Worm (Caenorhabditis elegans) whole organism, L2 larva: ENCODE data around the gene fbxa-99.

Experiments
- Y55F3AM.14 ChIP-seq: fragments of 200-800 bp; sonication (Bioruptor generic); optimal IDR thresholded peaks from 2 replicates; lab custom pipeline; 2018; ENCODE audit warnings: mild to moderate bottlenecking, missing genetic modification characterization, missing compliant biosample characterization
- aly-2 ChIP-seq: fragments of 150-350 bp; optimal IDR thresholded peaks from 2 replicates; lab custom pipeline; 2014; ENCODE audit warnings: missing biosample characterization, missing genetic modification characterization
- ama-1 ChIP-seq: fragments of 150-350 bp; optimal IDR thresholded peaks from 2 replicates; lab custom pipeline; 2018; ENCODE audit warnings: inconsistent platforms
- blmp-1 ChIP-seq: sonication (generic microtip); optimal IDR thresholded peaks from 2 replicates; lab custom pipeline; 2017; ENCODE audit warnings: missing genetic modification characterization, mild to moderate bottlenecking, missing compliant biosample characterization, antibody characterized with exemption, moderate library complexity; ENCODE audit not compliant: insufficient read depth
- elt-1 ChIP-seq: fragments of 150-350 bp; optimal IDR thresholded peaks from 2 replicates; lab custom pipeline; 2014; ENCODE audit warnings: missing biosample characterization, missing genetic modification characterization
- lin-13 ChIP-seq: fragments of 150-350 bp; optimal IDR thresholded peaks from 2 replicates; lab custom pipeline; 2014; ENCODE audit warnings: missing biosample characterization, missing genetic modification reagents, missing genetic modification characterization
- lin-39 ChIP-seq: fragments of 150-350 bp; optimal IDR thresholded peaks from 2 replicates; lab custom pipeline; 2014; ENCODE audit warnings: missing biosample characterization, missing genetic modification reagents, missing genetic modification characterization
- mbf-1 ChIP-seq: sonication (generic microtip); optimal IDR thresholded peaks from 2 replicates; lab custom pipeline; 2017; ENCODE audit warnings: missing biosample characterization, missing genetic modification characterization
- nhr-12 ChIP-seq: fragments of 150-350 bp; optimal IDR thresholded peaks from 2 replicates; lab custom pipeline; 2014; ENCODE audit warnings: missing biosample characterization, missing genetic modification characterization
- nhr-23 ChIP-seq: fragments of 150-350 bp; optimal IDR thresholded peaks from 2 replicates; lab custom pipeline; 2014; ENCODE audit warnings: missing biosample characterization, missing genetic modification reagents, missing genetic modification characterization
- nhr-6 ChIP-seq: fragments of 150-350 bp; optimal IDR thresholded peaks from 2 replicates; lab custom pipeline; 2014; ENCODE audit warnings: missing biosample characterization, missing genetic modification characterization
- skn-1 ChIP-seq: sonication (generic microtip); optimal IDR thresholded peaks from 2 replicates; lab custom pipeline; 2017; ENCODE audit warnings: missing biosample characterization, missing genetic modification characterization
- ztf-11 ChIP-seq: sonication (generic microtip); optimal IDR thresholded peaks from 2 replicates; lab custom pipeline; 2017; ENCODE audit warnings: missing biosample characterization, missing genetic modification characterization

ce11 chrV:16007505-16007904 is 24.9 kb upstream of the fbxa-99 start, which contains the start of gene str-231:
- no peak for TF ChIP-seq aly-2 (tag; lab: Kevin White, UChicago)
- TF ChIP-seq ztf-11 (tag; lab: Kevin White, UChicago) = no peak
- TF ChIP-seq lin-39 (tag; lab: Kevin White, UChicago) = no peak
- TF ChIP-seq Y55F3AM.14 (GFP tag; lab: Kevin White, UChicago) = no peak
- no peak for TF ChIP-seq ama-1
- TF ChIP-seq nhr-6 (tag; lab: Kevin White, UChicago) = no peak
- TF ChIP-seq elt-1 = no peak
- no peak for TF ChIP-seq lin-13 (GFP tag; lab: Kevin White, UChicago)
- TF ChIP-seq nhr-12 (tag; lab: Kevin White, UChicago) = no peak
- TF ChIP-seq skn-1 (tag; lab: Kevin White, UChicago) = no peak
- no peak for TF ChIP-seq blmp-1
- TF ChIP-seq nhr-23 (tag; lab: Kevin White, UChicago) = no peak
- TF ChIP-seq mbf-1 (tag; lab: Kevin White, UChicago) = no peak
